2 fruit fly cellular contexts compared by ENCODE assay signal in genomic region chr3R:30263708-30264107, dm6.
TF ChIP-seq lines count a peak whose summit lies in the region.

No protein-coding gene starts in this region.

TF ChIP-seq in whole organism, embryonic, 481 proteins besides CTCF, POLR2A, EP300 and RAD21 (continued from another document and continues in another):
- TF ChIP-seq chinmo (GFP tag; IDR thresholded peaks at IDR 0.05; lab: Robert Waterston, UW; ENCODE audit: partially characterized antibody), result no peak
- TF ChIP-seq esg (GFP tag; conservative IDR thresholded peaks at IDR 0.05; lab: Robert Waterston, UW), result 0 out of 2 replicates have a peak, but pooled peaks have one; percentile 16
- no peak for TF ChIP-seq CG12104 (GFP tag; optimal IDR thresholded peaks at IDR 0.05; lab: Kevin White, UChicago)
- TF ChIP-seq gce (GFP tag; IDR thresholded peaks at IDR 0.05; lab: Robert Waterston, UW), result no peak
- peak; percentile 47 for TF ChIP-seq dmrt99B (tag; optimal IDR thresholded peaks at IDR 0.05; lab: Kevin White, UChicago)
- TF ChIP-seq CG12659 (GFP tag; optimal IDR thresholded peaks at IDR 0.05; lab: Kevin White, UChicago), result no peak
- TF ChIP-seq Med (GFP tag; lab: Kevin White, UChicago), result peak; percentile 48
- TF ChIP-seq CG7928 (GFP tag; optimal IDR thresholded peaks at IDR 0.05; lab: Kevin White, UChicago), result no peak
- no peak for TF ChIP-seq cad (GFP tag; optimal IDR thresholded peaks at IDR 0.05; lab: Kevin White, UChicago)
- 0 out of 2 replicates have a peak, but pooled peaks have one; percentile 24 for TF ChIP-seq onecut (GFP tag; IDR thresholded peaks at IDR 0.05; lab: Robert Waterston, UW)
- TF ChIP-seq CG1792 (GFP tag; optimal IDR thresholded peaks at IDR 0.05; lab: Kevin White, UChicago), result no peak
- no peak for TF ChIP-seq CG3838 (GFP tag; optimal IDR thresholded peaks at IDR 0.05; lab: Kevin White, UChicago)
- TF ChIP-seq Rfx (GFP tag; IDR thresholded peaks at IDR 0.05; lab: Robert Waterston, UW), result no peak
- no peak for TF ChIP-seq Scr (GFP tag; IDR thresholded peaks at IDR 0.05; lab: Robert Waterston, UW; ENCODE audit: partially characterized antibody)
- TF ChIP-seq Sox100B (GFP tag; optimal IDR thresholded peaks at IDR 0.05; lab: Kevin White, UChicago), result peak; percentile 29
- TF ChIP-seq CG10959 (GFP tag; IDR thresholded peaks at IDR 0.05; lab: Robert Waterston, UW), result peak; percentile 29; the same call in 1 of the 2 replicates
- TF ChIP-seq CG31441 (GFP tag; IDR thresholded peaks at IDR 0.05; lab: Robert Waterston, UW), result peak; percentile 53; the same call in 1 of the 2 replicates
- peak; percentile 29 for TF ChIP-seq D19A (tag; optimal IDR thresholded peaks at IDR 0.05; lab: Kevin White, UChicago)
- no peak for TF ChIP-seq Mrtf (GFP tag; IDR thresholded peaks at IDR 0.05; lab: Robert Waterston, UW)
- TF ChIP-seq Doc2 (GFP tag; IDR thresholded peaks at IDR 0.05; lab: Robert Waterston, UW), result no peak
- TF ChIP-seq CkIIα-i1 (GFP tag; IDR thresholded peaks at IDR 0.05; lab: Robert Waterston, UW), result no peak
- no peak for TF ChIP-seq Tbp (GFP tag; optimal IDR thresholded peaks at IDR 0.05; lab: Kevin White, UChicago)
- TF ChIP-seq Dad (GFP tag; optimal IDR thresholded peaks at IDR 0.05; lab: Kevin White, UChicago), result no peak
- no peak for TF ChIP-seq CG1832 (GFP tag; optimal IDR thresholded peaks at IDR 0.05; lab: Kevin White, UChicago)
- no peak for TF ChIP-seq Hmr (GFP tag; optimal IDR thresholded peaks at IDR 0.05; lab: Kevin White, UChicago)
- no peak for TF ChIP-seq CG2199 (GFP tag; IDR thresholded peaks at IDR 0.05; lab: Robert Waterston, UW)
- no peak for TF ChIP-seq sima (GFP tag; optimal IDR thresholded peaks at IDR 0.05; lab: Kevin White, UChicago)
- TF ChIP-seq Lpt (GFP tag; optimal IDR thresholded peaks at IDR 0.05; lab: Kevin White, UChicago), result no peak
- peak; percentile 16 for TF ChIP-seq lbe (GFP tag; optimal IDR thresholded peaks at IDR 0.05; lab: Kevin White, UChicago)
- no peak for TF ChIP-seq CG11560 (tag; IDR thresholded peaks at IDR 0.05; lab: Robert Waterston, UW)
- no peak for TF ChIP-seq CG17186 (GFP tag; optimal IDR thresholded peaks at IDR 0.05; lab: Kevin White, UChicago)
- no peak for TF ChIP-seq Myb (GFP tag; optimal IDR thresholded peaks at IDR 0.05; lab: Kevin White, UChicago)
- TF ChIP-seq H15 (GFP tag; IDR thresholded peaks at IDR 0.05; lab: Robert Waterston, UW), result no peak
- TF ChIP-seq BEAF-32 (GFP tag; optimal IDR thresholded peaks at IDR 0.05; lab: Kevin White, UChicago), result no peak
- TF ChIP-seq CG18476 (GFP tag; optimal IDR thresholded peaks at IDR 0.05; lab: Kevin White, UChicago), result no peak
- TF ChIP-seq tll (GFP tag; optimal IDR thresholded peaks at IDR 0.05; lab: Kevin White, UChicago), result peak in 1 of 2 experiments; percentile 11
- TF ChIP-seq abd-A (tag; optimal IDR thresholded peaks at IDR 0.05; lab: Kevin White, UChicago), result no peak
- no peak for TF ChIP-seq Stat92E (GFP tag; optimal IDR thresholded peaks at IDR 0.05; lab: Kevin White, UChicago)
- no peak for TF ChIP-seq CG12155 (GFP tag; optimal IDR thresholded peaks at IDR 0.05; lab: Kevin White, UChicago)
- no peak for TF ChIP-seq Bteb2 (GFP tag; optimal IDR thresholded peaks at IDR 0.05; lab: Kevin White, UChicago)
- peak; percentile 27 for TF ChIP-seq fd96Cb (tag; optimal IDR thresholded peaks at IDR 0.05; lab: Kevin White, UChicago)
- no peak for TF ChIP-seq Lim3 (GFP tag; IDR thresholded peaks at IDR 0.05; lab: Robert Waterston, UW)
- TF ChIP-seq Dip2 (GFP tag; IDR thresholded peaks at IDR 0.05; lab: Robert Waterston, UW), result no peak
- TF ChIP-seq ap (GFP tag; IDR thresholded peaks at IDR 0.05; lab: Robert Waterston, UW), result no peak
- TF ChIP-seq CG8944 (GFP tag; optimal IDR thresholded peaks at IDR 0.05; lab: Kevin White, UChicago), result no peak
- TF ChIP-seq nmo (GFP tag; optimal IDR thresholded peaks at IDR 0.05; lab: Kevin White, UChicago), result peak; percentile 71
- TF ChIP-seq HLH3B (GFP tag; IDR thresholded peaks at IDR 0.05; lab: Robert Waterston, UW), result no peak
- no peak for TF ChIP-seq hb (GFP tag; IDR thresholded peaks at IDR 0.05; lab: Robert Waterston, UW; ENCODE audit: partially characterized antibody)
- TF ChIP-seq Ptx1 (GFP tag; IDR thresholded peaks at IDR 0.05; lab: Robert Waterston, UW), result peak; percentile 29; the same call in 1 of the 2 replicates
- TF ChIP-seq Pdp1 (GFP tag; optimal IDR thresholded peaks at IDR 0.05; lab: Kevin White, UChicago), result peak; percentile 27 to 45
- no peak for TF ChIP-seq hth (optimal IDR thresholded peaks at IDR 0.05; lab: Kevin White, UChicago)
- TF ChIP-seq dan (GFP tag; IDR thresholded peaks at IDR 0.05; lab: Robert Waterston, UW), result no peak
- 0 out of 2 replicates have a peak, but pooled peaks have one; percentile 12 for TF ChIP-seq CG3847 (GFP tag; IDR thresholded peaks at IDR 0.05; lab: Robert Waterston, UW)
- no peak for TF ChIP-seq Six4 (GFP tag; optimal IDR thresholded peaks at IDR 0.05; lab: Kevin White, UChicago)
- TF ChIP-seq CG16815 (GFP tag; optimal IDR thresholded peaks at IDR 0.05; lab: Kevin White, UChicago), result peak; percentile 51
- no peak for TF ChIP-seq D (optimal IDR thresholded peaks at IDR 0.05; lab: Kevin White, UChicago)
- TF ChIP-seq D (GFP tag; optimal IDR thresholded peaks at IDR 0.05; lab: Kevin White, UChicago), result no peak
- TF ChIP-seq unpg (GFP tag; optimal IDR thresholded peaks at IDR 0.05; lab: Kevin White, UChicago), result peak; percentile 55
- peak in 1 of 2 experiments; percentile 28 for TF ChIP-seq chif (GFP tag; optimal IDR thresholded peaks at IDR 0.05; lab: Kevin White, UChicago)
- 0 out of 2 replicates have a peak, but pooled peaks have one; percentile 36 for TF ChIP-seq CG11696 (GFP tag; IDR thresholded peaks at IDR 0.05; lab: Robert Waterston, UW)
- no peak for TF ChIP-seq ham (GFP tag; IDR thresholded peaks at IDR 0.05; lab: Robert Waterston, UW)
- TF ChIP-seq Asciz (GFP tag; optimal IDR thresholded peaks at IDR 0.05; lab: Kevin White, UChicago), result no peak
- TF ChIP-seq CG3163 (GFP tag; optimal IDR thresholded peaks at IDR 0.05; lab: Kevin White, UChicago), result no peak
- no peak for TF ChIP-seq pros (GFP tag; optimal IDR thresholded peaks at IDR 0.05; lab: Kevin White, UChicago)
- TF ChIP-seq CG4424 (GFP tag; optimal IDR thresholded peaks at IDR 0.05; lab: Kevin White, UChicago), result peak; percentile 30
- TF ChIP-seq CG13123 (GFP tag; optimal IDR thresholded peaks at IDR 0.05; lab: Kevin White, UChicago), result no peak
- TF ChIP-seq CG13424 (tag; optimal IDR thresholded peaks at IDR 0.05; lab: Kevin White, UChicago), result peak; percentile 38

TF ChIP-seq in whole organism, prepupa, 60 proteins besides CTCF, POLR2A, EP300 and RAD21 (continued from another document):
- TF ChIP-seq dac (GFP tag; optimal IDR thresholded peaks at IDR 0.05; lab: Kevin White, UChicago) (peak; percentile 5), Eip93F (GFP tag; optimal IDR thresholded peaks at IDR 0.05; lab: Kevin White, UChicago) (no peak), eg (GFP tag; IDR thresholded peaks at IDR 0.05; lab: Robert Waterston, UW) (0 out of 3 replicates have a peak, but pooled peaks have one; percentile 44), Smox (GFP tag; optimal IDR thresholded peaks at IDR 0.05; lab: Kevin White, UChicago) (peak; percentile 16), CG15336 (GFP tag; IDR thresholded peaks at IDR 0.05; lab: Robert Waterston, UW) (peak; percentile 68), spab (GFP tag; optimal IDR thresholded peaks at IDR 0.05; lab: Kevin White, UChicago) (peak; percentile 61), Gug (GFP tag; IDR thresholded peaks at IDR 0.05; lab: Robert Waterston, UW) (peak; percentile 49; the same call in 1 of the 2 replicates), CG6792 (GFP tag; optimal IDR thresholded peaks at IDR 0.05; lab: Kevin White, UChicago) (peak; percentile 64), vri (GFP tag; optimal IDR thresholded peaks at IDR 0.05; lab: Kevin White, UChicago) (no peak), CG6808 (GFP tag; optimal IDR thresholded peaks at IDR 0.05; lab: Kevin White, UChicago) (peak; percentile 35), Eip75B (GFP tag; optimal IDR thresholded peaks at IDR 0.05; lab: Kevin White, UChicago) (peak; percentile 77), CG8632 (GFP tag; optimal IDR thresholded peaks at IDR 0.05; lab: Kevin White, UChicago) (peak; percentile 30), Ets21C (GFP tag; optimal IDR thresholded peaks at IDR 0.05; lab: Kevin White, UChicago) (no peak), CG6276 (GFP tag; optimal IDR thresholded peaks at IDR 0.05; lab: Kevin White, UChicago) (no peak), CG9139 (GFP tag; optimal IDR thresholded peaks at IDR 0.05; lab: Kevin White, UChicago) (peak; percentile 23), CG11762 (GFP tag; optimal IDR thresholded peaks at IDR 0.05; lab: Kevin White, UChicago; ENCODE audit: insufficient read depth) (no peak), dsx (GFP tag; optimal IDR thresholded peaks at IDR 0.05; lab: Kevin White, UChicago; ENCODE audit: poor library complexity, severe bottlenecking) (peak; percentile 74), fd85E (GFP tag; optimal IDR thresholded peaks at IDR 0.05; lab: Kevin White, UChicago) (no peak), Sox15 (GFP tag; optimal IDR thresholded peaks at IDR 0.05; lab: Kevin White, UChicago) (no peak), Lpt (GFP tag; optimal IDR thresholded peaks at IDR 0.05; lab: Kevin White, UChicago) (no peak), CG34406 (GFP tag; optimal IDR thresholded peaks at IDR 0.05; lab: Kevin White, UChicago) (peak; percentile 38), Met (GFP tag; optimal IDR thresholded peaks at IDR 0.05; lab: Kevin White, UChicago) (peak; percentile 73), achi (GFP tag; optimal IDR thresholded peaks at IDR 0.05; lab: Kevin White, UChicago) (peak; percentile 23), net (GFP tag; optimal IDR thresholded peaks at IDR 0.05; lab: Kevin White, UChicago) (peak; percentile 52), Hr4 (GFP tag; optimal IDR thresholded peaks at IDR 0.05; lab: Kevin White, UChicago) (peak; percentile 49), CG7368 (GFP tag; optimal IDR thresholded peaks at IDR 0.05; lab: Kevin White, UChicago) (no peak), CG31627 (GFP tag; optimal IDR thresholded peaks at IDR 0.05; lab: Kevin White, UChicago) (peak; percentile 2), CG6163 (GFP tag; IDR thresholded peaks at IDR 0.05; lab: Robert Waterston, UW) (peak; percentile 88), esn (GFP tag; optimal IDR thresholded peaks at IDR 0.05; lab: Kevin White, UChicago) (peak; percentile 56), CG8119 (GFP tag; IDR thresholded peaks at IDR 0.05; lab: Robert Waterston, UW) (peak; percentile 73), topi (GFP tag; optimal IDR thresholded peaks at IDR 0.05; lab: Kevin White, UChicago) (peak; percentile 55), CG11902 (GFP tag; optimal IDR thresholded peaks at IDR 0.05; lab: Kevin White, UChicago) (no peak), svp (GFP tag; lab: Kevin White, UChicago) (peak; percentile 87), Blimp-1 (GFP tag; optimal IDR thresholded peaks at IDR 0.05; lab: Kevin White, UChicago) (no peak), Hr39 (GFP tag; optimal IDR thresholded peaks at IDR 0.05; lab: Kevin White, UChicago) (no peak)
